Worm (Caenorhabditis elegans) whole organism, mixed stage, embryonic: ENCODE results near the gene tag-191.

Experiments used
- M03D4.4 ChIP-seq: sonication (generic microtip); optimal IDR thresholded peaks from 2 replicates; lab custom pipeline; 2017; ENCODE audit warnings: mild to moderate bottlenecking, missing genetic modification characterization, missing compliant biosample characterization
- bed-3 ChIP-seq: fragments of 200-800 bp; sonication (Bioruptor generic); optimal IDR thresholded peaks from 3 replicates; lab custom pipeline; 2018; ENCODE audit warnings: mild to moderate bottlenecking, missing genetic modification characterization, moderate library complexity, missing compliant biosample characterization
- blmp-1 ChIP-seq: fragments of 150-350 bp; optimal IDR thresholded peaks from 2 replicates; lab custom pipeline; 2014; ENCODE audit warnings: missing biosample characterization, missing genetic modification characterization
- ceh-39 ChIP-seq: fragments of 150-350 bp; optimal IDR thresholded peaks from 2 replicates; lab custom pipeline; 2014; ENCODE audit warnings: missing biosample characterization, missing genetic modification characterization
- ceh-43 ChIP-seq: fragments of 200-800 bp; sonication (Bioruptor generic); optimal IDR thresholded peaks from 2 replicates; lab custom pipeline; 2018; ENCODE audit warnings: mild to moderate bottlenecking, missing genetic modification characterization, moderate library complexity, missing compliant biosample characterization
- ceh-83 ChIP-seq: fragments of 200-800 bp; sonication (Bioruptor generic); optimal IDR thresholded peaks from 2 replicates; lab custom pipeline; 2018; ENCODE audit warnings: mild to moderate bottlenecking, missing genetic modification characterization, missing compliant biosample characterization
- ces-1 ChIP-seq: fragments of 150-350 bp; optimal IDR thresholded peaks from 2 replicates; lab custom pipeline; 2014; ENCODE audit warnings: missing biosample characterization, missing genetic modification reagents, missing genetic modification characterization
- cnd-1 ChIP-seq: fragments of 200-800 bp; sonication (Bioruptor generic); optimal IDR thresholded peaks from 2 replicates; lab custom pipeline; 2018; ENCODE audit warnings: mild to moderate bottlenecking, missing genetic modification characterization, missing compliant biosample characterization
- drap-1 ChIP-seq: fragments of 200-800 bp; sonication (Bioruptor generic); optimal IDR thresholded peaks from 3 replicates; lab custom pipeline; 2018; ENCODE audit warnings: mild to moderate bottlenecking, missing genetic modification characterization, missing compliant biosample characterization
- elt-3 ChIP-seq: fragments of 150-350 bp; optimal IDR thresholded peaks from 2 replicates; lab custom pipeline; 2014; ENCODE audit warnings: missing biosample characterization, missing genetic modification characterization
- flh-1 ChIP-seq: fragments of 200-800 bp; sonication (Bioruptor generic); optimal IDR thresholded peaks from 2 replicates; lab custom pipeline; 2018; ENCODE audit warnings: mild to moderate bottlenecking, missing genetic modification characterization, moderate library complexity, missing compliant biosample characterization
- ham-2 ChIP-seq: fragments of 200-800 bp; sonication (Bioruptor generic); optimal IDR thresholded peaks from 2 replicates; lab custom pipeline; 2018; ENCODE audit warnings: mild to moderate bottlenecking, missing genetic modification characterization, missing compliant biosample characterization
- hlh-1 ChIP-seq: fragments of 150-350 bp; optimal IDR thresholded peaks from 2 replicates; lab custom pipeline; 2014; ENCODE audit warnings: missing biosample characterization, missing genetic modification reagents, missing genetic modification characterization
- lin-13 ChIP-seq: fragments of 150-350 bp; optimal IDR thresholded peaks from 2 replicates; lab custom pipeline; 2014; ENCODE audit warnings: missing biosample characterization, missing genetic modification characterization
- lsy-2 ChIP-seq: fragments of 150-350 bp; optimal IDR thresholded peaks from 2 replicates; lab custom pipeline; 2014; ENCODE audit warnings: missing biosample characterization, missing genetic modification characterization
- mab-5 ChIP-seq: fragments of 150-350 bp; optimal IDR thresholded peaks from 2 replicates; lab custom pipeline; 2014; ENCODE audit warnings: missing biosample characterization, missing genetic modification characterization
- mep-1 ChIP-seq: fragments of 150-350 bp; optimal IDR thresholded peaks from 2 replicates; lab custom pipeline; 2017; ENCODE audit warnings: missing biosample characterization, missing genetic modification reagents, missing genetic modification characterization, inconsistent platforms
- mls-2 ChIP-seq: sonication (generic microtip); optimal IDR thresholded peaks from 2 replicates; lab custom pipeline; 2016; ENCODE audit warnings: mild to moderate bottlenecking, missing genetic modification characterization, moderate library complexity, missing compliant biosample characterization
- nhr-12 ChIP-seq: fragments of 150-350 bp; optimal IDR thresholded peaks from 2 replicates; lab custom pipeline; 2014; ENCODE audit warnings: missing biosample characterization, missing genetic modification characterization
- nhr-2 ChIP-seq: fragments of 150-350 bp; optimal IDR thresholded peaks from 2 replicates; lab custom pipeline; 2014; ENCODE audit warnings: missing biosample characterization, missing genetic modification characterization
- nhr-237 ChIP-seq: fragments of 150-350 bp; optimal IDR thresholded peaks from 2 replicates; lab custom pipeline; 2014; ENCODE audit warnings: missing biosample characterization, missing genetic modification characterization
- nhr-28 ChIP-seq: fragments of 150-350 bp; optimal IDR thresholded peaks from 2 replicates; lab custom pipeline; 2014; ENCODE audit warnings: missing biosample characterization, missing genetic modification characterization
- pha-4 ChIP-seq: fragments of 150-350 bp; optimal IDR thresholded peaks from 2 replicates; lab custom pipeline; 2018; ENCODE audit warnings: missing biosample characterization, missing genetic modification reagents, missing genetic modification characterization
- sem-2 ChIP-seq: fragments of 200-800 bp; sonication (Bioruptor generic); optimal IDR thresholded peaks from 2 replicates; lab custom pipeline; 2018; ENCODE audit warnings: mild to moderate bottlenecking, missing genetic modification characterization, missing compliant biosample characterization
- snpc-4 ChIP-seq: fragments of 150-350 bp; optimal IDR thresholded peaks from 2 replicates; lab custom pipeline; 2014; ENCODE audit warnings: missing biosample characterization, missing genetic modification characterization
- sptf-1 ChIP-seq: sonication (generic microtip); optimal IDR thresholded peaks from 2 replicates; lab custom pipeline; 2017; ENCODE audit warnings: mild to moderate bottlenecking, missing genetic modification characterization, moderate library complexity, missing compliant biosample characterization
- tbx-8 ChIP-seq: fragments of 200-800 bp; sonication (Bioruptor generic); optimal IDR thresholded peaks from 2 replicates; lab custom pipeline; 2018; ENCODE audit warnings: mild to moderate bottlenecking, missing genetic modification characterization, moderate library complexity, missing compliant biosample characterization
- unc-120 ChIP-seq: sonication (generic microtip); optimal IDR thresholded peaks from 2 replicates; lab custom pipeline; 2017; ENCODE audit warnings: missing genetic modification characterization, missing compliant biosample characterization; ENCODE audit not compliant: poor library complexity, severe bottlenecking
- unc-39 ChIP-seq: fragments of 150-350 bp; optimal IDR thresholded peaks from 2 replicates; lab custom pipeline; 2014; ENCODE audit warnings: missing biosample characterization, missing genetic modification characterization
- unc-62 ChIP-seq: fragments of 150-350 bp; optimal IDR thresholded peaks from 2 replicates; lab custom pipeline; 2014; ENCODE audit warnings: missing biosample characterization, missing genetic modification reagents, missing genetic modification characterization
- zip-8 ChIP-seq: fragments of 150-350 bp; optimal IDR thresholded peaks from 2 replicates; lab custom pipeline; 2014; ENCODE audit warnings: missing biosample characterization, missing genetic modification characterization
- ztf-11 ChIP-seq: fragments of 150-350 bp; optimal IDR thresholded peaks from 2 replicates; lab custom pipeline; 2014; ENCODE audit warnings: missing biosample characterization, missing genetic modification characterization

The tag-191 gene

DNA sequence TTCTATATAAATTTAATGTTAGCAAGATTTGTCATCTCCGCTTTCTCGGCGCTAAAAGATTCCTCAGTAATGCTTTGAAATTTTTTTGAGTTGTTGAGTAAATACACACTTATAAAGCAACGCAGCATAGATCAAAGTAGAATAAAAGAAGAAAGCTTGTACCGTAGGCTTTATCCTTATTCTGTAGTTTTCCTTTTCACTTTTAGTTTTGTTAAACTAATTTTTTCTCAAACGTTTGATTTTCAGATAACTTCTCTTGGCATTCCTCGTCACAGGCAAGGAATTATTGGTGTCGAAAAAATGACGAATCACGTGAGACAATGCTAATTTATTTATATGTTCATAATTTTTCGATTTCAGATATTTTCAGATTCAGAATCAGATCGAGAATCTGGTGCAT, 26.4 kb upstream of the tag-191 start, which contains the start of gene C53A5.11:
C53A5.11 (plus strand) TSS at position 301 of the 400 bp plus-strand sequence.
- TF ChIP-seq ces-1 (GFP tag; lab: Kevin White, UChicago) = no peak
- no peak for TF ChIP-seq unc-120 (tag; lab: Kevin White, UChicago)
- TF ChIP-seq nhr-237 (tag; lab: Kevin White, UChicago) = no peak
- no peak for TF ChIP-seq M03D4.4 (tag; lab: Kevin White, UChicago)
- no peak for TF ChIP-seq zip-8
- no peak for TF ChIP-seq unc-62 (GFP tag; lab: Kevin White, UChicago)
- no peak for TF ChIP-seq hlh-1 (tag; lab: Kevin White, UChicago)
- TF ChIP-seq sptf-1 (tag; lab: Kevin White, UChicago) = no peak
- no peak for TF ChIP-seq mab-5 (tag; lab: Kevin White, UChicago)
- TF ChIP-seq drap-1 (GFP tag; lab: Kevin White, UChicago) = no peak
- TF ChIP-seq, all 35 proteins: peak for 0

DNA sequence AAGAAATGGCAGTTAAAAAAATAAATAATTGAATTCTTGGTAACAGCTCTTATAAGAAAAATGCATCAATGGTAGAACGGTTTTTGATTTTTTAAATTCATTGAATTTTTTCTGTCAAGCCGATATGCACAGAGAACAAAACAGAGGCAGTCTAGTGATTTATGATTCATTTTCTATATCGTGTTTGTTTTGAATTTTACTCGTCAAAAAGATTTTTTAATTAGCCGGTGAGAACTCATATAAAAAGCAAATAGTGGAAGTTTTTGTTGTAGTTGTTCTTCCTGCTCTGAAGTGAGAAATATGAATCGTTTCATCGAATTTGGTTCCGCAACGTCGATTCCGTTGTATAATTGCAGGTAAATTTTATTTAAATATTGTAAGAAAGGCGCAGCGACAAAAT, 23.1 kb upstream of the tag-191 start, which contains the start of gene srt-32:
srt-32 (plus strand) TSS at position 301 of the 400 bp plus-strand sequence.
- TF ChIP-seq tbx-8 (no peak), bed-3 (GFP tag; lab: Kevin White, UChicago) (no peak), sem-2 (no peak), ces-1 (GFP tag; lab: Kevin White, UChicago) (no peak), unc-62 (GFP tag; lab: Kevin White, UChicago) (no peak), unc-120 (tag; lab: Kevin White, UChicago) (no peak), unc-39 (tag; lab: Kevin White, UChicago) (no peak), snpc-4 (tag; lab: Kevin White, UChicago) (no peak)

DNA sequence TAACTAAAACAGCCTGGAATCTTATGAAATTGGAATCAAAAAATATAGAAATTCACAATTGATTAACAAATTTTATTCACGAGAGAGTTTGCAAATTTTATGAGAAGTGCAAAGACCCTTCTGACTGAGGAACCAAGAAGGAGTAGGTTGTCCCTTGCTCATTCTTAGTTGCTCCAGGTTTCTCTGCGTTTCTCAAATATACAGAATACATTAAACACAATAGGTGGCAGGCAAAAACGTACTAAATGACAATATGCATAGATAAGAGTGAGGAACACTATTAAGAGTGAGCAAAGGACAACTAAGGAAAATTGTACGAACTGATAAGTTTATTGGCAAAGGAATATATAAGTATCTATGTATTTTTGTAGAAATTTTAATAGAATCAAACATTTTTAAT, 22.6 kb upstream of the tag-191 start, which contains the start of gene C53A5.9:
C53A5.9 (minus strand) TSS at position 101 of the 400 bp plus-strand sequence.
- no peak for TF ChIP-seq nhr-28 (tag; lab: Kevin White, UChicago)
- no peak for TF ChIP-seq M03D4.4 (tag; lab: Kevin White, UChicago)
- no peak for TF ChIP-seq bed-3 (GFP tag; lab: Kevin White, UChicago)
- TF ChIP-seq hlh-1 (tag; lab: Kevin White, UChicago) = no peak
- no peak for TF ChIP-seq sem-2
- TF ChIP-seq unc-39 (tag; lab: Kevin White, UChicago) = no peak
- TF ChIP-seq lin-13 (tag; lab: Kevin White, UChicago) = no peak
- no peak for TF ChIP-seq ceh-43 (GFP tag; lab: Kevin White, UChicago)
- no peak for TF ChIP-seq flh-1 (GFP tag; lab: Kevin White, UChicago)
- no peak for TF ChIP-seq cnd-1 (tag; lab: Kevin White, UChicago)
- no peak for TF ChIP-seq tbx-8
- TF ChIP-seq pha-4 (tag; lab: Kevin White, UChicago) = no peak
- no peak for TF ChIP-seq ceh-83
- TF ChIP-seq elt-3 (tag; lab: Kevin White, UChicago) = no peak
- no peak for TF ChIP-seq mep-1 (tag; lab: Kevin White, UChicago)
- TF ChIP-seq nhr-12 (tag; lab: Kevin White, UChicago) = no peak
- no peak for TF ChIP-seq zip-8
- no peak for TF ChIP-seq mls-2 (tag; lab: Kevin White, UChicago)
- no peak for TF ChIP-seq ztf-11

DNA sequence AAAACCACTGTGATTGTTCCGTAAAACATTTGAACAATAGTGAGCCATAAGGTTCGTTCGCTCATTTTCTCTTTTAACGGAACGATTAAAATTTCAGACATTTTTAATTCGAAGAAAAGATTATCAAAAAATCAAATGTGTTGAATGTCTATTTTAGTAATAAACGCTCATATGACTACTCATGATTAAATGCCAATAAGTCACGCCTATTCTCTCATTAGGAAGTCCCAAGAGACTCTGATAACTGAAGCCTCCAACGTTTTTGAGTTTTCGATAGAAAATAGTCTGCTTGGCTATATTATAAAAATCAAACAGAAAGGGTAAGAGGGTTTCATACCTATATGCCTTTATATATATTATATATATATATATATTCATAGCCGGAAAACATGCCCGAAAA, 20.0 kb upstream of the tag-191 start, which contains the start of gene srg-47:
srg-47 (minus strand) TSS at position 101 of the 400 bp plus-strand sequence.
- no peak for TF ChIP-seq lin-13 (tag; lab: Kevin White, UChicago)
- TF ChIP-seq flh-1 (GFP tag; lab: Kevin White, UChicago) = no peak
- TF ChIP-seq blmp-1 (tag; lab: Kevin White, UChicago) = no peak
- TF ChIP-seq ham-2 (GFP tag; lab: Kevin White, UChicago) = no peak
- TF ChIP-seq ztf-11 = no peak
- no peak for TF ChIP-seq zip-8
- TF ChIP-seq nhr-2 = no peak
- TF ChIP-seq lsy-2 = no peak
- TF ChIP-seq tbx-8 = no peak
- TF ChIP-seq cnd-1 (tag; lab: Kevin White, UChicago) = no peak
- TF ChIP-seq ceh-39 (tag; lab: Kevin White, UChicago) = no peak
- TF ChIP-seq drap-1 (GFP tag; lab: Kevin White, UChicago) = no peak
- TF ChIP-seq mep-1 (tag; lab: Kevin White, UChicago) = no peak
- no peak for TF ChIP-seq elt-3 (tag; lab: Kevin White, UChicago)
- no peak for TF ChIP-seq nhr-237 (tag; lab: Kevin White, UChicago)
- no peak for TF ChIP-seq snpc-4 (tag; lab: Kevin White, UChicago)
- no peak for TF ChIP-seq nhr-12 (tag; lab: Kevin White, UChicago)
- TF ChIP-seq mab-5 (tag; lab: Kevin White, UChicago) = no peak
